Worm (Caenorhabditis elegans): ENCODE results near the gene F11A5.15.

- no peak for TF ChIP-seq pha-4 (tag; optimal IDR thresholded peaks at IDR 0.05)
- no peak for TF ChIP-seq lin-35 (GFP tag; optimal IDR thresholded peaks at IDR 0.05)
- no peak for TF ChIP-seq dpl-1 (GFP tag; optimal IDR thresholded peaks at IDR 0.05)
- no peak for TF ChIP-seq hrde-1 (tag; optimal IDR thresholded peaks at IDR 0.05; ENCODE audit: borderline replicate concordance)
- no peak for TF ChIP-seq nhr-90 (tag; optimal IDR thresholded peaks at IDR 0.05)
- no peak for TF ChIP-seq gei-17 (GFP tag; optimal IDR thresholded peaks at IDR 0.05)
- TF ChIP-seq unc-62 (GFP tag; optimal IDR thresholded peaks at IDR 0.05): no peak
- no peak for TF ChIP-seq rec-8 (tag; optimal IDR thresholded peaks at IDR 0.05)
- no peak for TF ChIP-seq bed-2 (GFP tag; IDR thresholded peaks at IDR 0.05)
- TF ChIP-seq Y67H2A.10 (GFP tag; conservative IDR thresholded peaks at IDR 0.05): no peak
- no peak for TF ChIP-seq F52B5.7 (tag; optimal IDR thresholded peaks at IDR 0.05)
- TF ChIP-seq ztf-25 (GFP tag; IDR thresholded peaks at IDR 0.05): no peak
- TF ChIP-seq fkh-3 (tag; optimal IDR thresholded peaks at IDR 0.05): no peak
These were observed 8.6 kb downstream of the F11A5.15 start, which contains the start of gene oac-15 for ce11 chrV:16209837-16210236.
